Fruit fly (Drosophila melanogaster) whole organism, prepupa: ENCODE data around the gene Pkcdelta.
A peak's percentile ranks its signal among the peaks of the same experiment; 100 is the strongest.

ENCODE experiments used
- CG11294 ChIP-seq: fragments of 200-800 bp; sonication (Bioruptor generic); IDR thresholded peaks from 2 replicates; pipeline ENCODE4 v1.3.6; 2022; ENCODE audit warnings: missing biosample characterization, missing genetic modification characterization
- CG11762 ChIP-seq: fragments of 200-800 bp; sonication (Bioruptor generic); optimal IDR thresholded peaks from 3 replicates; lab custom pipeline; 2016; ENCODE audit warnings: missing biosample characterization, missing genetic modification characterization; ENCODE audit not compliant: insufficient read depth
- CG6808 ChIP-seq: fragments of 200-800 bp; sonication (Bioruptor generic); optimal IDR thresholded peaks from 3 replicates; lab custom pipeline; 2017; ENCODE audit warnings: missing biosample characterization, missing genetic modification characterization, mild to moderate bottlenecking, moderate library complexity, missing genetic modification reagents
- achi ChIP-seq: fragments of 200-800 bp; sonication (Bioruptor generic); optimal IDR thresholded peaks from 3 replicates; lab custom pipeline; 2016; ENCODE audit warnings: missing biosample characterization, missing genetic modification characterization
- fkh ChIP-seq: fragments of 200-800 bp; sonication (Bioruptor generic); optimal IDR thresholded peaks from 3 replicates; lab custom pipeline; 2017; ENCODE audit warnings: missing biosample characterization, mild to moderate bottlenecking, missing genetic modification characterization, moderate library complexity
- lz ChIP-seq: fragments of 200-800 bp; sonication (Bioruptor generic); optimal IDR thresholded peaks from 3 replicates; lab custom pipeline; 2016; ENCODE audit warnings: missing biosample characterization, missing genetic modification characterization

Gene Pkcdelta

dm6 chrX:12496930-12497329, 64.9 kb downstream of the Pkcdelta start, which contains the start of gene mdu (continued):
- TF ChIP-seq lz (peak; percentile 15), achi (GFP tag; lab: Kevin White, UChicago) (peak; percentile 27)

- TF ChIP-seq CG6808 (GFP tag; lab: Kevin White, UChicago), result peak; percentile 14
- TF ChIP-seq CG11762, result no peak
- TF ChIP-seq CG11294 (GFP tag; lab: Robert Waterston, UW), result no peak
- peak; percentile 51 for TF ChIP-seq fkh (GFP tag; lab: Kevin White, UChicago)
Observed at dm6 chrX:12498101-12498500, 66.1 kb downstream of the Pkcdelta start.
